Worm (Caenorhabditis elegans) whole organism, midembryonic: ENCODE results near the gene srz-23.

ENCODE experiments used
- flt-1 ChIP-seq: fragments of 200-800 bp; sonication (Bioruptor generic); IDR thresholded peaks from 2 replicates; pipeline ENCODE4 v1.3.6; 2022; ENCODE audit warnings: missing genetic modification characterization, missing compliant biosample characterization
- klf-2 ChIP-seq: fragments of 200-800 bp; sonication (Bioruptor generic); conservative IDR thresholded peaks from 2 replicates; pipeline ENCODE4 v1.3.6; 2022; ENCODE audit warnings: missing genetic modification reagents, missing genetic modification characterization, missing compliant biosample characterization
- med-1 ChIP-seq: sonication (generic microtip); optimal IDR thresholded peaks from 2 replicates; lab custom pipeline; 2017; ENCODE audit warnings: missing genetic modification characterization, mild to moderate bottlenecking, missing compliant biosample characterization, antibody characterized with exemption, missing genetic modification reagents; ENCODE audit not compliant: insufficient read depth
- ref-1 ChIP-seq: fragments of 200-800 bp; sonication (Bioruptor generic); conservative IDR thresholded peaks from 2 replicates; pipeline ENCODE4 v1.3.6; 2022; ENCODE audit warnings: missing genetic modification reagents, missing genetic modification characterization, missing compliant biosample characterization
- tab-1 ChIP-seq: fragments of 200-800 bp; sonication (Bioruptor generic); IDR thresholded peaks from 2 replicates; pipeline ENCODE4 v1.3.6; 2022; ENCODE audit warnings: missing genetic modification characterization, missing compliant biosample characterization
- ztf-23 ChIP-seq: fragments of 200-800 bp; sonication (Bioruptor generic); IDR thresholded peaks from 2 replicates; pipeline ENCODE4 v1.3.6; 2022; ENCODE audit warnings: missing genetic modification reagents, missing genetic modification characterization, missing compliant biosample characterization
- ztf-29 ChIP-seq: fragments of 200-800 bp; sonication (Bioruptor generic); IDR thresholded peaks from 2 replicates; pipeline ENCODE4 v1.3.6; 2022; ENCODE audit warnings: missing genetic modification reagents, missing genetic modification characterization, missing compliant biosample characterization

DNA sequence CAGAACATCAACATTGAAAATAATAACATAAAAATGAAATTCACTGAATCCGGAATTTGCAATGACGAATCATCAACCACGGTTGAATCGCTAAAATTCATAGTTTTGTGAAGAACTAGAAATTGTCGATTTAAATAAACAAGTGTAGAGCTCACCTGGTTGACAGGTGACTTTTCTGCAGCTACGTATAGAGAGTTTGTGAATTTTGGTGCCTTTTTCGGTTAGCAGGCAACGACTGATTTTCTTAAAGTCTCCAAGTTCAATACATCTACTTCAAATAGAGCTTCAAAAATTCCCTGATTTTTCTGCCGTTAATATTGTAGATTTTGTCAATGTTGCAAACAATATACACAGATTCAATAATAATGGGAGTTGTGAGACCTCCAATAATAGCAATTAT, 23.7 kb downstream of the srz-23 start, which contains the start of gene srz-69:
- TF ChIP-seq ztf-23 (GFP tag; lab: Robert Waterston, UW) (no peak), flt-1 (GFP tag; lab: Robert Waterston, UW) (no peak), tab-1 (GFP tag; lab: Robert Waterston, UW) (no peak), ztf-29 (GFP tag; lab: Robert Waterston, UW) (no peak), klf-2 (no peak), med-1 (GFP tag; lab: Kevin White, UChicago) (no peak), ref-1 (GFP tag; lab: Robert Waterston, UW) (no peak)
